Fruit fly (Drosophila melanogaster) whole organism, embryonic: ENCODE data around the gene CG12880.

Experiments used
- Aef1 ChIP-seq: fragments of 200-800 bp; sonication (Bioruptor generic); IDR thresholded peaks from 3 replicates; pipeline ENCODE4 v1.3.6; 2022; ENCODE audit warnings: missing biosample characterization, missing genetic modification characterization
- Atf3 ChIP-seq: fragments of 200-800 bp; sonication (Bioruptor generic); optimal IDR thresholded peaks from 3 replicates; lab custom pipeline; 2016; ENCODE audit warnings: missing biosample characterization, missing genetic modification characterization
- Atf6 ChIP-seq: fragments of 200-800 bp; sonication (Bioruptor generic); IDR thresholded peaks from 2 replicates; pipeline ENCODE4 v1.3.6; 2022; ENCODE audit warnings: missing biosample characterization, missing genetic modification characterization
- CG10267 ChIP-seq: fragments of 200-800 bp; sonication (Bioruptor generic); optimal IDR thresholded peaks from 2 replicates; lab custom pipeline; 2018; ENCODE audit warnings: missing biosample characterization, mild to moderate bottlenecking, missing genetic modification characterization, moderate library complexity
- CG10274 ChIP-seq: fragments of 200-800 bp; sonication (Bioruptor generic); optimal IDR thresholded peaks from 3 replicates; lab custom pipeline; 2017; ENCODE audit warnings: missing biosample characterization, mild to moderate bottlenecking, missing genetic modification characterization
- CG12071 ChIP-seq: fragments of 200-800 bp; sonication (Bioruptor generic); optimal IDR thresholded peaks from 3 replicates; lab custom pipeline; 2018; ENCODE audit warnings: missing biosample characterization, mild to moderate bottlenecking, missing genetic modification characterization
- CG13287 ChIP-seq: fragments of 200-800 bp; sonication (Bioruptor generic); IDR thresholded peaks from 2 replicates; pipeline ENCODE4 v1.3.6; 2022; ENCODE audit warnings: missing biosample characterization, missing genetic modification characterization; ENCODE audit not compliant: partially characterized antibody
- CG13424 ChIP-seq: fragments of 200-800 bp; sonication (Bioruptor generic); optimal IDR thresholded peaks from 2 replicates; lab custom pipeline; 2019; ENCODE audit warnings: missing biosample characterization, mild to moderate bottlenecking, missing genetic modification characterization, moderate library complexity
- CG13775 ChIP-seq: fragments of 200-800 bp; sonication (Bioruptor generic); optimal IDR thresholded peaks from 3 replicates; lab custom pipeline; 2017; ENCODE audit warnings: missing biosample characterization, mild to moderate bottlenecking, missing genetic modification characterization
- CG15073 ChIP-seq: fragments of 200-800 bp; sonication (Bioruptor generic); optimal IDR thresholded peaks from 2 replicates; lab custom pipeline; 2016; ENCODE audit warnings: missing biosample characterization, missing genetic modification characterization
- CG16813 ChIP-seq: fragments of 200-800 bp; sonication (Bioruptor generic); IDR thresholded peaks from 3 replicates; pipeline ENCODE4 v1.3.6; 2022; ENCODE audit warnings: missing biosample characterization, missing genetic modification characterization; ENCODE audit not compliant: partially characterized antibody
- CG16863 ChIP-seq: fragments of 200-800 bp; sonication (Bioruptor generic); optimal IDR thresholded peaks from 3 replicates; lab custom pipeline; 2016; ENCODE audit warnings: missing biosample characterization, missing genetic modification characterization
- CG17912 ChIP-seq: fragments of 200-800 bp; sonication (Bioruptor generic); optimal IDR thresholded peaks from 2 replicates; lab custom pipeline; 2018; ENCODE audit warnings: missing biosample characterization, mild to moderate bottlenecking, missing genetic modification characterization
- CG18262 ChIP-seq: fragments of 200-800 bp; optimal IDR thresholded peaks from 3 replicates; lab custom pipeline; 2019; ENCODE audit warnings: missing biosample characterization, mild to moderate bottlenecking, missing genetic modification characterization, moderate library complexity
- CG18764 ChIP-seq: fragments of 200-800 bp; sonication (Bioruptor generic); optimal IDR thresholded peaks from 3 replicates; lab custom pipeline; 2016; ENCODE audit warnings: missing biosample characterization, missing genetic modification characterization
- CG2199 ChIP-seq: fragments of 200-800 bp; sonication (Bioruptor generic); IDR thresholded peaks from 3 replicates; pipeline ENCODE4 v1.3.6; 2022; ENCODE audit warnings: missing biosample characterization, missing genetic modification characterization
- CG2875 ChIP-seq: fragments of 200-800 bp; sonication (Bioruptor generic); optimal IDR thresholded peaks from 2 replicates; lab custom pipeline; 2017; ENCODE audit warnings: missing biosample characterization, mild to moderate bottlenecking, missing genetic modification characterization, missing genetic modification reagents
- CG32532 ChIP-seq: fragments of 200-800 bp; sonication (Bioruptor generic); IDR thresholded peaks from 2 replicates; pipeline ENCODE4 v1.3.6; 2022; ENCODE audit warnings: missing biosample characterization, missing genetic modification characterization
- CG32767 ChIP-seq: fragments of 200-800 bp; sonication (Bioruptor generic); IDR thresholded peaks from 2 replicates; pipeline ENCODE4 v1.3.6; 2022; ENCODE audit warnings: missing biosample characterization, missing genetic modification characterization
- CG34224 ChIP-seq: fragments of 200-800 bp; sonication (Bioruptor generic); IDR thresholded peaks from 3 replicates; pipeline ENCODE4 v1.3.6; 2022; ENCODE audit warnings: missing biosample characterization, missing genetic modification characterization; ENCODE audit not compliant: partially characterized antibody
- CG3847 ChIP-seq: fragments of 200-800 bp; sonication (Bioruptor generic); IDR thresholded peaks from 2 replicates; pipeline ENCODE4 v1.3.6; 2022; ENCODE audit warnings: missing biosample characterization, missing genetic modification characterization
- CG4617 ChIP-seq: fragments of 200-800 bp; sonication (Bioruptor generic); optimal IDR thresholded peaks from 3 replicates; lab custom pipeline; 2016; ENCODE audit warnings: missing biosample characterization, missing genetic modification characterization, borderline replicate concordance
- CG4820 ChIP-seq: fragments of 200-800 bp; sonication (Bioruptor generic); optimal IDR thresholded peaks from 3 replicates; lab custom pipeline; 2016; ENCODE audit warnings: missing biosample characterization, missing genetic modification characterization
- CG6813 ChIP-seq: fragments of 200-800 bp; sonication (Bioruptor generic); optimal IDR thresholded peaks from 2 replicates; lab custom pipeline; 2017; ENCODE audit warnings: missing biosample characterization, missing genetic modification characterization, mild to moderate bottlenecking, moderate library complexity, missing genetic modification reagents
- CG7963 ChIP-seq: fragments of 200-800 bp; sonication (Bioruptor generic); IDR thresholded peaks from 3 replicates; pipeline ENCODE4 v1.3.6; 2022; ENCODE audit warnings: missing biosample characterization, missing genetic modification characterization; ENCODE audit not compliant: partially characterized antibody
- CG8924 ChIP-seq: fragments of 200-800 bp; optimal IDR thresholded peaks from 3 replicates; lab custom pipeline; 2019; ENCODE audit warnings: missing biosample characterization, mild to moderate bottlenecking, missing genetic modification characterization, moderate library complexity
- CG9215 ChIP-seq: fragments of 200-800 bp; sonication (Bioruptor generic); IDR thresholded peaks from 2 replicates; pipeline ENCODE4 v1.3.6; 2022; ENCODE audit warnings: missing biosample characterization, missing genetic modification characterization
- CTCF ChIP-seq: fragments of 200-800 bp; sonication (Bioruptor generic); optimal IDR thresholded peaks from 2 replicates; lab custom pipeline; 2017; ENCODE audit warnings: missing biosample characterization, mild to moderate bottlenecking, missing genetic modification characterization, moderate library complexity
- Doc3 ChIP-seq: fragments of 200-800 bp; sonication (Bioruptor generic); IDR thresholded peaks from 3 replicates; pipeline ENCODE4 v1.3.6; 2022; ENCODE audit warnings: missing biosample characterization, missing genetic modification characterization; ENCODE audit not compliant: partially characterized antibody
- E2f2 ChIP-seq: fragments of 200-800 bp; sonication (Bioruptor generic); IDR thresholded peaks from 2 replicates; pipeline ENCODE4 v1.3.6; 2022; ENCODE audit warnings: missing biosample characterization, missing genetic modification characterization
- Fer1 ChIP-seq: fragments of 200-800 bp; sonication (Bioruptor generic); optimal IDR thresholded peaks from 2 replicates; lab custom pipeline; 2017; ENCODE audit warnings: missing biosample characterization, mild to moderate bottlenecking, missing genetic modification characterization
- GATAe ChIP-seq: fragments of 200-800 bp; sonication (Bioruptor generic); conservative IDR thresholded peaks from 2 replicates; pipeline ENCODE4 v1.3.6; 2022; ENCODE audit warnings: missing biosample characterization, missing genetic modification characterization
- H2.0 ChIP-seq: fragments of 200-800 bp; sonication (Bioruptor generic); IDR thresholded peaks from 2 replicates; pipeline ENCODE4 v1.3.6; 2022; ENCODE audit warnings: missing biosample characterization, missing genetic modification characterization
- HLHmδ ChIP-seq: fragments of 200-800 bp; sonication (Bioruptor generic); optimal IDR thresholded peaks from 2 replicates; lab custom pipeline; 2018; ENCODE audit warnings: missing biosample characterization, mild to moderate bottlenecking, missing genetic modification characterization, moderate library complexity
- Lhr ChIP-seq: fragments of 200-800 bp; sonication (Bioruptor generic); optimal IDR thresholded peaks from 3 replicates; lab custom pipeline; 2017; ENCODE audit warnings: mild to moderate bottlenecking, missing biosample characterization, missing genetic modification reagents, missing genetic modification characterization
- MTF-1 ChIP-seq: fragments of 200-800 bp; sonication (Bioruptor generic); optimal IDR thresholded peaks from 2 replicates; lab custom pipeline; 2018; ENCODE audit warnings: missing biosample characterization, mild to moderate bottlenecking, missing genetic modification characterization, borderline replicate concordance
- Myb ChIP-seq: fragments of 200-800 bp; sonication (Bioruptor generic); optimal IDR thresholded peaks from 2 replicates; lab custom pipeline; 2016; ENCODE audit warnings: missing biosample characterization, missing genetic modification characterization
- Optix ChIP-seq: fragments of 200-800 bp; sonication (Bioruptor generic); IDR thresholded peaks from 3 replicates; pipeline ENCODE4 v1.3.6; 2022; ENCODE audit warnings: missing biosample characterization, missing genetic modification characterization
- PHDP ChIP-seq: fragments of 200-800 bp; sonication (Bioruptor generic); optimal IDR thresholded peaks from 3 replicates; lab custom pipeline; 2018; ENCODE audit warnings: missing biosample characterization, mild to moderate bottlenecking, missing genetic modification characterization, moderate library complexity
- Sox100B ChIP-seq: fragments of 200-800 bp; sonication (Bioruptor generic); optimal IDR thresholded peaks from 3 replicates; lab custom pipeline; 2018; ENCODE audit warnings: missing biosample characterization, mild to moderate bottlenecking, missing genetic modification characterization
- az2 ChIP-seq: fragments of 200-800 bp; sonication (Bioruptor generic); optimal IDR thresholded peaks from 3 replicates; lab custom pipeline; 2016; ENCODE audit warnings: missing biosample characterization, missing genetic modification characterization
- grn ChIP-seq: fragments of 200-800 bp; sonication (Bioruptor generic); optimal IDR thresholded peaks from 3 replicates; lab custom pipeline; 2017; ENCODE audit warnings: missing biosample characterization, missing genetic modification characterization
- lmd ChIP-seq: fragments of 200-800 bp; sonication (Bioruptor generic); IDR thresholded peaks from 2 replicates; pipeline ENCODE4 v1.3.6; 2022; ENCODE audit warnings: missing biosample characterization, missing genetic modification characterization
- maf-S ChIP-seq: fragments of 200-800 bp; sonication (Bioruptor generic); optimal IDR thresholded peaks from 2 replicates; lab custom pipeline; 2016; ENCODE audit warnings: missing biosample characterization, missing genetic modification characterization
- mirr ChIP-seq: fragments of 200-800 bp; sonication (Bioruptor generic); optimal IDR thresholded peaks from 3 replicates; lab custom pipeline; 2018; ENCODE audit warnings: missing biosample characterization, mild to moderate bottlenecking, missing genetic modification characterization
- nau ChIP-seq: fragments of 200-800 bp; sonication (Bioruptor generic); optimal IDR thresholded peaks from 3 replicates; lab custom pipeline; 2017; ENCODE audit warnings: missing biosample characterization, mild to moderate bottlenecking, missing genetic modification characterization, missing genetic modification reagents
- pfk ChIP-seq: fragments of 200-800 bp; sonication (Bioruptor generic); optimal IDR thresholded peaks from 2 replicates; lab custom pipeline; 2018; ENCODE audit warnings: missing biosample characterization, mild to moderate bottlenecking, missing genetic modification characterization, moderate library complexity
- sisA ChIP-seq: fragments of 200-800 bp; sonication (Bioruptor generic); IDR thresholded peaks from 2 replicates; pipeline ENCODE4 v1.3.6; 2022; ENCODE audit warnings: missing biosample characterization, missing genetic modification characterization
- so ChIP-seq: fragments of 200-800 bp; sonication (Bioruptor generic); IDR thresholded peaks from 3 replicates; pipeline ENCODE4 v1.3.6; 2022; ENCODE audit warnings: missing biosample characterization, missing genetic modification characterization
- sob ChIP-seq: fragments of 200-800 bp; sonication (Bioruptor generic); IDR thresholded peaks from 2 replicates; pipeline ENCODE4 v1.3.6; 2022; ENCODE audit warnings: missing biosample characterization, missing genetic modification characterization
- stwl ChIP-seq: fragments of 200-800 bp; sonication (Bioruptor generic); optimal IDR thresholded peaks from 3 replicates; lab custom pipeline; 2018; ENCODE audit warnings: missing biosample characterization, mild to moderate bottlenecking, missing genetic modification characterization, moderate library complexity

The CG12880 gene

dm6 chr3R:27677174-27677726 lies 8.5 kb upstream of the CG12880 start, which contains the start of gene Hsdl2 (continued):
- no peak for TF ChIP-seq CG4617 (GFP tag; lab: Kevin White, UChicago)
- TF ChIP-seq Atf6 (GFP tag; lab: Robert Waterston, UW), result no peak
- no peak for TF ChIP-seq MTF-1 (GFP tag; lab: Kevin White, UChicago)
- no peak for TF ChIP-seq CG2875 (GFP tag; lab: Kevin White, UChicago)
- no peak for TF ChIP-seq Atf3
- peak; percentile 45 for TF ChIP-seq CG9215 (GFP tag; lab: Robert Waterston, UW)
- TF ChIP-seq maf-S, result no peak
- TF ChIP-seq nau (GFP tag; lab: Kevin White, UChicago), result no peak
- TF ChIP-seq az2, result peak; percentile 29
- no peak for TF ChIP-seq Optix (GFP tag; lab: Robert Waterston, UW)
- no peak for TF ChIP-seq CG18764 (GFP tag; lab: Kevin White, UChicago)
- TF ChIP-seq so (GFP tag; lab: Robert Waterston, UW), result no peak
- peak; percentile 46 for TF ChIP-seq CTCF (GFP tag; lab: Kevin White, UChicago)
- no peak for TF ChIP-seq pfk (GFP tag; lab: Kevin White, UChicago)
- TF ChIP-seq Fer1 (GFP tag; lab: Kevin White, UChicago), result no peak
- TF ChIP-seq sob (GFP tag; lab: Robert Waterston, UW), result peak; percentile 27; the same call in 1 of the 2 replicates
- no peak for TF ChIP-seq CG32767
- TF ChIP-seq CG6813, result no peak
- peak; percentile 34 for TF ChIP-seq CG10267 (tag; lab: Kevin White, UChicago)
- peak; percentile 77 for TF ChIP-seq CG3847
- no peak for TF ChIP-seq PHDP (tag; lab: Kevin White, UChicago)
- peak; percentile 39; the same call in 2 of the 3 replicates for TF ChIP-seq Doc3
- TF ChIP-seq CG8924 (tag; lab: Kevin White, UChicago), result peak; percentile 12
- TF ChIP-seq Lhr (GFP tag; lab: Kevin White, UChicago), result peak; percentile 68
- no peak for TF ChIP-seq grn (GFP tag; lab: Kevin White, UChicago)
- TF ChIP-seq CG10274 (GFP tag; lab: Kevin White, UChicago), result no peak
- peak; percentile 6 for TF ChIP-seq CG16863 (GFP tag; lab: Kevin White, UChicago)
- TF ChIP-seq CG16813 (GFP tag; lab: Robert Waterston, UW), result peak; percentile 79
- TF ChIP-seq CG13424, result peak; percentile 55
- no peak for TF ChIP-seq mirr (GFP tag; lab: Kevin White, UChicago)
- peak; percentile 54 for TF ChIP-seq Aef1 (GFP tag; lab: Robert Waterston, UW)
- peak; percentile 38; the same call in 1 of the 2 replicates for TF ChIP-seq lmd (GFP tag; lab: Robert Waterston, UW)
- TF ChIP-seq CG17912 (GFP tag; lab: Kevin White, UChicago), result no peak
- 0 out of 3 replicates have a peak, but pooled peaks have one; percentile 42 for TF ChIP-seq CG7963 (GFP tag; lab: Robert Waterston, UW)
- TF ChIP-seq CG2199 (GFP tag; lab: Robert Waterston, UW), result no peak
- peak; percentile 15 for TF ChIP-seq stwl (tag; lab: Kevin White, UChicago)
- TF ChIP-seq CG18262, result no peak
- peak; percentile 74 for TF ChIP-seq Myb (GFP tag; lab: Kevin White, UChicago)
- TF ChIP-seq Sox100B (GFP tag; lab: Kevin White, UChicago), result no peak
- peak; percentile 93 for TF ChIP-seq E2f2
- TF ChIP-seq CG13287 (GFP tag; lab: Robert Waterston, UW), result peak; percentile 60
- no peak for TF ChIP-seq HLHmδ
- TF ChIP-seq sisA (GFP tag; lab: Robert Waterston, UW), result no peak
- TF ChIP-seq CG15073 (GFP tag; lab: Kevin White, UChicago), result no peak
- no peak for TF ChIP-seq GATAe (GFP tag; lab: Robert Waterston, UW)
- TF ChIP-seq CG4820 (GFP tag; lab: Kevin White, UChicago), result peak; percentile 23
- no peak for TF ChIP-seq CG12071 (GFP tag; lab: Kevin White, UChicago)
- TF ChIP-seq CG34224 (GFP tag; lab: Robert Waterston, UW), result peak; percentile 72
- TF ChIP-seq CG13775 (GFP tag; lab: Kevin White, UChicago), result peak; percentile 15
- no peak for TF ChIP-seq H2.0
- peak; percentile 65 for TF ChIP-seq CG32532 (GFP tag; lab: Robert Waterston, UW)
